Fruit fly (Drosophila melanogaster) whole organism, embryonic: Measurements from ENCODE around the gene mts.
A peak's percentile ranks its signal among the peaks of the same experiment; 100 is the strongest.

ENCODE experiments used
- Adf1 ChIP-seq: fragments of 200-800 bp; sonication (Bioruptor generic); IDR thresholded peaks from 2 replicates; pipeline ENCODE4 v1.3.6; 2022; ENCODE audit warnings: missing biosample characterization, missing genetic modification characterization
- CG10462 ChIP-seq: fragments of 200-800 bp; sonication (Bioruptor generic); optimal IDR thresholded peaks from 2 replicates; lab custom pipeline; 2016; ENCODE audit warnings: missing biosample characterization, missing genetic modification characterization
- CG11247 ChIP-seq: fragments of 200-800 bp; sonication (Bioruptor generic); IDR thresholded peaks from 2 replicates; pipeline ENCODE4 v1.3.6; 2022; ENCODE audit warnings: missing biosample characterization, missing genetic modification characterization
- CG11456 ChIP-seq: fragments of 200-800 bp; sonication (Bioruptor generic); IDR thresholded peaks from 3 replicates; pipeline ENCODE4 v1.3.6; 2022; ENCODE audit warnings: missing biosample characterization, missing genetic modification characterization
- CG11695 ChIP-seq: fragments of 200-800 bp; sonication (Bioruptor generic); IDR thresholded peaks from 3 replicates; pipeline ENCODE4 v1.3.6; 2022; ENCODE audit warnings: missing biosample characterization, missing genetic modification characterization
- CG11696 ChIP-seq: fragments of 200-800 bp; sonication (Bioruptor generic); IDR thresholded peaks from 2 replicates; pipeline ENCODE4 v1.3.6; 2022; ENCODE audit warnings: missing biosample characterization, missing genetic modification characterization
- CG12155 ChIP-seq: fragments of 200-800 bp; sonication (Bioruptor generic); optimal IDR thresholded peaks from 3 replicates; lab custom pipeline; 2016; ENCODE audit warnings: missing biosample characterization, missing genetic modification characterization
- CG12219 ChIP-seq: fragments of 200-800 bp; sonication (Bioruptor generic); optimal IDR thresholded peaks from 3 replicates; lab custom pipeline; 2018; ENCODE audit warnings: missing biosample characterization, mild to moderate bottlenecking, missing genetic modification characterization
- CG12236 ChIP-seq: fragments of 200-800 bp; sonication (Bioruptor generic); optimal IDR thresholded peaks from 2 replicates; lab custom pipeline; 2016; ENCODE audit warnings: missing biosample characterization, missing genetic modification characterization
- CG15479 ChIP-seq: fragments of 200-800 bp; sonication (Bioruptor generic); optimal IDR thresholded peaks from 3 replicates; lab custom pipeline; 2019; ENCODE audit warnings: missing biosample characterization, mild to moderate bottlenecking, missing genetic modification characterization, moderate library complexity
- CG15514 ChIP-seq: fragments of 200-800 bp; sonication (Bioruptor generic); optimal IDR thresholded peaks from 3 replicates; lab custom pipeline; 2017; ENCODE audit warnings: missing biosample characterization, missing genetic modification characterization, mild to moderate bottlenecking, moderate library complexity, missing genetic modification reagents
- CG15696 ChIP-seq: fragments of 200-800 bp; sonication (Bioruptor generic); optimal IDR thresholded peaks from 2 replicates; lab custom pipeline; 2019; ENCODE audit warnings: missing biosample characterization, mild to moderate bottlenecking, missing genetic modification characterization, moderate library complexity
- CG16815 ChIP-seq: fragments of 200-800 bp; sonication (Bioruptor generic); optimal IDR thresholded peaks from 3 replicates; lab custom pipeline; 2017; ENCODE audit warnings: missing biosample characterization, mild to moderate bottlenecking, missing genetic modification characterization
- CG1832 ChIP-seq: fragments of 200-800 bp; sonication (Bioruptor generic); optimal IDR thresholded peaks from 2 replicates; lab custom pipeline; 2017; ENCODE audit warnings: missing biosample characterization, mild to moderate bottlenecking, missing genetic modification characterization, inconsistent platforms
- CG18619 ChIP-seq: fragments of 200-800 bp; sonication (Bioruptor generic); optimal IDR thresholded peaks from 3 replicates; lab custom pipeline; 2017; ENCODE audit warnings: missing biosample characterization, mild to moderate bottlenecking, missing genetic modification characterization
- CG2202 ChIP-seq: fragments of 200-800 bp; sonication (Bioruptor generic); optimal IDR thresholded peaks from 2 replicates; lab custom pipeline; 2018; ENCODE audit warnings: missing biosample characterization, mild to moderate bottlenecking, missing genetic modification characterization
- CG2678 ChIP-seq: fragments of 200-800 bp; sonication (Bioruptor generic); optimal IDR thresholded peaks from 3 replicates; lab custom pipeline; 2019; ENCODE audit warnings: missing biosample characterization, mild to moderate bottlenecking, missing genetic modification characterization, moderate library complexity
- CG33213 ChIP-seq: fragments of 200-800 bp; sonication (Bioruptor generic); optimal IDR thresholded peaks from 3 replicates; lab custom pipeline; 2016; ENCODE audit warnings: missing biosample characterization, missing genetic modification characterization
- CG34422 ChIP-seq: fragments of 200-800 bp; sonication (Bioruptor generic); IDR thresholded peaks from 3 replicates; pipeline ENCODE4 v1.3.6; 2022; ENCODE audit warnings: missing biosample characterization, missing genetic modification characterization
- CG6854 ChIP-seq: fragments of 200-800 bp; sonication (Bioruptor generic); optimal IDR thresholded peaks from 3 replicates; lab custom pipeline; 2017; ENCODE audit warnings: missing biosample characterization, mild to moderate bottlenecking, missing genetic modification characterization
- CG7556 ChIP-seq: fragments of 200-800 bp; sonication (Bioruptor generic); optimal IDR thresholded peaks from 2 replicates; lab custom pipeline; 2017; ENCODE audit warnings: missing biosample characterization, mild to moderate bottlenecking, missing genetic modification characterization
- CG9215 ChIP-seq: fragments of 200-800 bp; sonication (Bioruptor generic); IDR thresholded peaks from 2 replicates; pipeline ENCODE4 v1.3.6; 2022; ENCODE audit warnings: missing biosample characterization, missing genetic modification characterization
- CG9797 ChIP-seq: fragments of 200-800 bp; sonication (Bioruptor generic); optimal IDR thresholded peaks from 3 replicates; lab custom pipeline; 2018; ENCODE audit warnings: missing biosample characterization, mild to moderate bottlenecking, missing genetic modification characterization
- CHES-1-like ChIP-seq: fragments of 200-800 bp; sonication (Bioruptor generic); optimal IDR thresholded peaks from 2 replicates; lab custom pipeline; 2016; ENCODE audit warnings: missing biosample characterization, missing genetic modification characterization
- CoRest ChIP-seq: fragments of 200-800 bp; sonication (Bioruptor generic); optimal IDR thresholded peaks from 3 replicates; lab custom pipeline; 2018; ENCODE audit warnings: missing biosample characterization, mild to moderate bottlenecking, missing genetic modification characterization, moderate library complexity
- GATAe ChIP-seq: fragments of 200-800 bp; sonication (Bioruptor generic); conservative IDR thresholded peaks from 2 replicates; pipeline ENCODE4 v1.3.6; 2022; ENCODE audit warnings: missing biosample characterization, missing genetic modification characterization
- HLHmδ ChIP-seq: fragments of 200-800 bp; sonication (Bioruptor generic); optimal IDR thresholded peaks from 2 replicates; lab custom pipeline; 2018; ENCODE audit warnings: missing biosample characterization, mild to moderate bottlenecking, missing genetic modification characterization, moderate library complexity
- Hr51 ChIP-seq, 2 experiments: fragments of 200-800 bp; sonication (Bioruptor generic); optimal IDR thresholded peaks; 2 replicates in 1 of 2; 3 replicates in 1 of 2; lab custom pipeline; 2016 to 2018; ENCODE audit warnings: missing biosample characterization in 2 of 2, missing genetic modification characterization in 2 of 2, mild to moderate bottlenecking in 1 of 2, moderate library complexity in 1 of 2
- Med ChIP-seq: fragments of 200-800 bp; sonication (Bioruptor generic); peaks from one replicate; lab custom pipeline; 2016; ENCODE audit warnings: missing biosample characterization, missing genetic modification characterization, mild to moderate bottlenecking, inconsistent platforms, moderate library complexity
- Mes4 ChIP-seq: fragments of 200-800 bp; sonication (Bioruptor generic); optimal IDR thresholded peaks from 2 replicates; lab custom pipeline; 2016; ENCODE audit warnings: missing biosample characterization, missing genetic modification characterization
- NFAT ChIP-seq: fragments of 200-800 bp; sonication (Bioruptor generic); IDR thresholded peaks from 2 replicates; pipeline ENCODE4 v1.3.6; 2022; ENCODE audit warnings: missing biosample characterization, missing genetic modification characterization
- Nf-YC ChIP-seq: fragments of 200-800 bp; optimal IDR thresholded peaks from 3 replicates; lab custom pipeline; 2019; ENCODE audit warnings: missing biosample characterization, mild to moderate bottlenecking, missing genetic modification characterization, moderate library complexity
- Optix ChIP-seq: fragments of 200-800 bp; sonication (Bioruptor generic); IDR thresholded peaks from 3 replicates; pipeline ENCODE4 v1.3.6; 2022; ENCODE audit warnings: missing biosample characterization, missing genetic modification characterization
- Pdp1 ChIP-seq, 2 experiments: fragments of 200-800 bp; sonication (Bioruptor generic); optimal IDR thresholded peaks; 3 replicates each; lab custom pipeline; 2016; ENCODE audit warnings: missing biosample characterization in 2 of 2, missing genetic modification characterization in 2 of 2, mild to moderate bottlenecking in 1 of 2, moderate library complexity in 1 of 2
- Ptx1 ChIP-seq: fragments of 200-800 bp; sonication (Bioruptor generic); IDR thresholded peaks from 2 replicates; pipeline ENCODE4 v1.3.6; 2022; ENCODE audit warnings: missing biosample characterization, missing genetic modification characterization
- Six4 ChIP-seq: fragments of 200-800 bp; sonication (Bioruptor generic); optimal IDR thresholded peaks from 2 replicates; lab custom pipeline; 2016; ENCODE audit warnings: missing biosample characterization, missing genetic modification characterization
- cad ChIP-seq: fragments of >200 bp; optimal IDR thresholded peaks from 2 replicates; lab custom pipeline; 2017; ENCODE audit warnings: missing biosample characterization, missing genetic modification characterization
- dpn ChIP-seq, 2 experiments: fragments of 200-800 bp; sonication (Bioruptor generic); optimal IDR thresholded peaks; 3 replicates each; lab custom pipeline; 2016; ENCODE audit warnings: missing biosample characterization in 2 of 2, missing genetic modification characterization in 2 of 2
- gsb ChIP-seq: fragments of 200-800 bp; sonication (Bioruptor generic); IDR thresholded peaks from 2 replicates; pipeline ENCODE4 v1.3.6; 2022; ENCODE audit warnings: missing biosample characterization, missing genetic modification characterization
- kay ChIP-seq: fragments of 200-800 bp; sonication (Bioruptor generic); optimal IDR thresholded peaks from 2 replicates; lab custom pipeline; 2016; ENCODE audit warnings: missing biosample characterization, missing genetic modification characterization
- kni ChIP-seq: fragments of 200-800 bp; sonication (Bioruptor generic); optimal IDR thresholded peaks from 3 replicates; lab custom pipeline; 2017; ENCODE audit warnings: mild to moderate bottlenecking, missing biosample characterization, missing genetic modification reagents, missing genetic modification characterization
- mld ChIP-seq: fragments of 200-800 bp; sonication (Bioruptor generic); IDR thresholded peaks from 3 replicates; pipeline ENCODE4 v1.3.6; 2022; ENCODE audit warnings: missing biosample characterization, missing genetic modification characterization; ENCODE audit not compliant: partially characterized antibody
- org-1 ChIP-seq: fragments of 200-800 bp; sonication (Bioruptor generic); optimal IDR thresholded peaks from 2 replicates; lab custom pipeline; 2017; ENCODE audit warnings: missing biosample characterization, missing genetic modification characterization
- pan ChIP-seq, 4 experiments: fragments of >200 bp in 3 of 4; fragments of 200-800 bp in 1 of 4; sonication (Bioruptor generic) in 1 of 4; optimal IDR thresholded peaks in 3 of 4; IDR thresholded peaks in 1 of 4; 2 replicates each; pipeline versions ENCODE4 v1.3.6 to Lab custom; 2017 to 2022; ENCODE audit warnings: missing biosample characterization in 2 of 4, missing genetic modification characterization in 2 of 4, mixed read lengths in 1 of 4
- phol ChIP-seq: fragments of 200-800 bp; sonication (Bioruptor generic); optimal IDR thresholded peaks from 3 replicates; lab custom pipeline; 2018; ENCODE audit warnings: missing biosample characterization, mild to moderate bottlenecking, missing genetic modification characterization, moderate library complexity
- pum ChIP-seq: fragments of 200-800 bp; sonication (Bioruptor generic); optimal IDR thresholded peaks from 2 replicates; lab custom pipeline; 2016; ENCODE audit warnings: missing biosample characterization, missing genetic modification characterization
- slp2 ChIP-seq: fragments of 200-800 bp; sonication (Bioruptor generic); optimal IDR thresholded peaks from 2 replicates; lab custom pipeline; 2016; ENCODE audit warnings: missing biosample characterization, missing genetic modification characterization
- sqz ChIP-seq: fragments of 200-800 bp; sonication (Bioruptor generic); optimal IDR thresholded peaks from 3 replicates; lab custom pipeline; 2018; ENCODE audit warnings: missing biosample characterization, mild to moderate bottlenecking, missing genetic modification characterization
- tgo ChIP-seq: fragments of 200-800 bp; sonication (Bioruptor generic); IDR thresholded peaks from 3 replicates; pipeline ENCODE4 v1.3.6; 2022; ENCODE audit warnings: missing biosample characterization, missing genetic modification characterization

The mts gene

DNA sequence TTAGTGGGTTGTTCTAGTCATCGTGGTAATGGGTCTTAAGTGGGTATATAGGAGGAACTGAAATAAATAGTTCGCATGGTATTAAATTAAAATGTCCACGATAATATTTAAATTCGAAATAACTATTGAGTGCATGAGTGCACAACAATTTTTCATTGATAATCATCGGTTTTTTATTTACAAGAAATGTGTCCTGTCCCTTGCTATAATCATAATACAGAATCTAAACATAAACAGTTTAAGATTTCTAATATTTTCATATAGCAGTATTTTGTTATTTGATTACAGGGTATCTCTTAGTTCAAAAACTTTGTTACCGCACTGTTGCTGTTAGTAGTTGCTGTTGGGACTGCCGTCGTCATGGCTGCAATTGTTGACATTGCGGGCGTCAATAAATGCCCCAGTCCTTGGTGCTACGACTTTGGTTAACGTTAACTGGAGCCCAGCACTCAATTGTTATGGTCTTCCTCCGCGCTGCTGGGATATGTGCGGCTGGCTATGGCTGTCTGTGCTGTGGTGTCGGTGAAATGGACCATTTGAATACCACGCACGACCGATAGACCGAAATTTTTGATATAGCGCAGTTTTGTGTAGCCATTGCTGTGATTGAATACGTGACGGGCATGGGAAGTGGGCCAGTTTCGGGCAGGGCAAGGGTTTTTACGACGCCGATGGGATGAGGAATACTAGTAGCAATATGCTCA, 44.5 kb downstream of the mts start (continued):
- TF ChIP-seq dpn (GFP tag; optimal IDR thresholded peaks at IDR 0.05; lab: Kevin White, UChicago) (peak; percentile 34), CG11696 (GFP tag; lab: Robert Waterston, UW) (no peak), CG34422 (no peak), slp2 (GFP tag; lab: Kevin White, UChicago) (no peak), CG11695 (GFP tag; lab: Robert Waterston, UW) (peak; percentile 43; the same call in 1 of the 3 replicates), CG33213 (GFP tag; lab: Kevin White, UChicago) (no peak), CG6854 (GFP tag; lab: Kevin White, UChicago) (peak; percentile 39), CG18619 (GFP tag; lab: Kevin White, UChicago) (peak; percentile 54), GATAe (GFP tag; lab: Robert Waterston, UW) (no peak), CG11456 (GFP tag; lab: Robert Waterston, UW) (no peak), Adf1 (no peak), CG9797 (no peak), CG2678 (tag; lab: Kevin White, UChicago) (peak; percentile 80), gsb (GFP tag; lab: Robert Waterston, UW) (no peak), CG12155 (peak; percentile 9), CG10462 (GFP tag; lab: Kevin White, UChicago) (no peak), tgo (GFP tag; lab: Robert Waterston, UW) (no peak; the same call in 2 of the 3 replicates), Ptx1 (peak; percentile 57), CG15696 (tag; lab: Kevin White, UChicago) (no peak), CG9215 (GFP tag; lab: Robert Waterston, UW) (peak; percentile 30; the same call in 1 of the 2 replicates), CG16815 (GFP tag; lab: Kevin White, UChicago) (no peak), org-1 (GFP tag; lab: Kevin White, UChicago) (peak; percentile 49), cad (GFP tag; lab: Kevin White, UChicago) (no peak), pan (optimal IDR thresholded peaks at IDR 0.05; lab: Kevin White, UChicago) (no peak), pan (GFP tag; optimal IDR thresholded peaks at IDR 0.05 in 1 of 2, IDR thresholded peaks at IDR 0.05 in 1 of 2) (peak in 1 of 2 experiments; percentile 30), Six4 (GFP tag; lab: Kevin White, UChicago) (no peak), CG1832 (no peak), mld (GFP tag; lab: Robert Waterston, UW) (no peak), Med (GFP tag; lab: Kevin White, UChicago) (peak; percentile 32), sqz (GFP tag; lab: Kevin White, UChicago) (no peak), Pdp1 (GFP tag; optimal IDR thresholded peaks at IDR 0.05; lab: Kevin White, UChicago) (peak; percentile 6 to 25), kni (peak; percentile 73), NFAT (GFP tag; lab: Robert Waterston, UW) (no peak), Optix (GFP tag; lab: Robert Waterston, UW) (no peak), Nf-YC (peak; percentile 4), CHES-1-like (GFP tag; lab: Kevin White, UChicago) (peak; percentile 19), CG7556 (GFP tag; lab: Kevin White, UChicago) (peak; percentile 84), CG12219 (GFP tag; lab: Kevin White, UChicago) (no peak), Hr51 (GFP tag; optimal IDR thresholded peaks at IDR 0.05; lab: Kevin White, UChicago) (peak in 1 of 2 experiments; percentile 68), CG15514 (GFP tag; lab: Kevin White, UChicago) (peak; percentile 41), pum (GFP tag; lab: Kevin White, UChicago) (peak; percentile 27), CG12236 (GFP tag; lab: Kevin White, UChicago) (no peak), CG2202 (tag; lab: Kevin White, UChicago) (no peak), Mes4 (GFP tag; lab: Kevin White, UChicago) (no peak), phol (tag; lab: Kevin White, UChicago) (peak; percentile 49), CoRest (peak; percentile 71), HLHmδ (GFP tag; lab: Kevin White, UChicago) (no peak), CG11247 (GFP tag; lab: Robert Waterston, UW) (no peak), CG15479 (GFP tag; lab: Kevin White, UChicago) (no peak), kay (no peak)
